Fruit fly (Drosophila melanogaster) whole organism, wandering third instar larva: ENCODE results near the gene Trf4.

Experiments
- Abd-B ChIP-seq: fragments of >200 bp; optimal IDR thresholded peaks from 2 replicates; lab custom pipeline; 2017; ENCODE audit warnings: missing biosample characterization, missing genetic modification characterization
- CG32264 ChIP-seq: fragments of 200-800 bp; sonication (Bioruptor generic); optimal IDR thresholded peaks from 2 replicates; lab custom pipeline; 2016; ENCODE audit warnings: missing biosample characterization, missing genetic modification characterization
- Hr78 ChIP-seq: fragments of >200 bp; optimal IDR thresholded peaks from 2 replicates; lab custom pipeline; 2017; ENCODE audit warnings: missing biosample characterization, missing genetic modification characterization
- Myc ChIP-seq: fragments of >200 bp; optimal IDR thresholded peaks from 2 replicates; lab custom pipeline; 2017
- ey ChIP-seq: fragments of 200-800 bp; sonication (Bioruptor generic); optimal IDR thresholded peaks from 2 replicates; lab custom pipeline; 2016; ENCODE audit warnings: missing biosample characterization, missing genetic modification characterization
- h ChIP-seq: fragments of 200-800 bp; sonication (Bioruptor generic); optimal IDR thresholded peaks from 3 replicates; lab custom pipeline; 2016; ENCODE audit warnings: missing biosample characterization, mild to moderate bottlenecking, missing genetic modification characterization
- pan ChIP-seq: fragments of >200 bp; optimal IDR thresholded peaks from 2 replicates; lab custom pipeline; 2017
- psq ChIP-seq: fragments of 200-800 bp; sonication (Bioruptor generic); optimal IDR thresholded peaks from 3 replicates; lab custom pipeline; 2017; ENCODE audit warnings: missing biosample characterization, mild to moderate bottlenecking, missing genetic modification characterization, moderate library complexity
- woc ChIP-seq: sonication (Bioruptor generic); optimal IDR thresholded peaks from 2 replicates; lab custom pipeline; 2016; ENCODE audit warnings: missing biosample characterization, mild to moderate bottlenecking, missing genetic modification characterization

- TF ChIP-seq woc (GFP tag; lab: Kevin White, UChicago) = no peak
- no peak for TF ChIP-seq h
- TF ChIP-seq ey (GFP tag; lab: Kevin White, UChicago) = no peak
- no peak for TF ChIP-seq Hr78 (GFP tag; lab: Kevin White, UChicago)
- no peak for TF ChIP-seq pan (lab: Kevin White, UChicago)
- TF ChIP-seq psq (GFP tag; lab: Kevin White, UChicago) = no peak
- no peak for TF ChIP-seq CG32264 (GFP tag; lab: Kevin White, UChicago)
- TF ChIP-seq Myc = no peak
- TF ChIP-seq Abd-B (GFP tag; lab: Kevin White, UChicago) = no peak
Observed at dm6 chr2L:2628760-2629159, 36.1 kb upstream of the Trf4 start.
